Fruit fly (Drosophila melanogaster) whole organism, embryonic: ENCODE results near the gene CG5568.

ENCODE experiments used
- BEAF-32 ChIP-seq: fragments of 200-800 bp; sonication (Bioruptor generic); optimal IDR thresholded peaks from 3 replicates; lab custom pipeline; 2017; ENCODE audit warnings: missing biosample characterization, missing genetic modification characterization, mild to moderate bottlenecking, moderate library complexity, missing genetic modification reagents
- Bdp1 ChIP-seq: fragments of 200-800 bp; sonication (Bioruptor generic); optimal IDR thresholded peaks from 3 replicates; lab custom pipeline; 2016; ENCODE audit warnings: missing biosample characterization, missing genetic modification characterization
- CG11456 ChIP-seq: fragments of 200-800 bp; sonication (Bioruptor generic); IDR thresholded peaks from 3 replicates; pipeline ENCODE4 v1.3.6; 2022; ENCODE audit warnings: missing biosample characterization, missing genetic modification characterization
- CG12104 ChIP-seq: fragments of 200-800 bp; sonication (Bioruptor generic); optimal IDR thresholded peaks from 3 replicates; lab custom pipeline; 2016; ENCODE audit warnings: missing biosample characterization, missing genetic modification characterization
- CG12236 ChIP-seq: fragments of 200-800 bp; sonication (Bioruptor generic); optimal IDR thresholded peaks from 2 replicates; lab custom pipeline; 2016; ENCODE audit warnings: missing biosample characterization, missing genetic modification characterization
- CG12391 ChIP-seq: fragments of 200-800 bp; sonication (Bioruptor generic); optimal IDR thresholded peaks from 3 replicates; lab custom pipeline; 2018; ENCODE audit warnings: missing biosample characterization, mild to moderate bottlenecking, missing genetic modification characterization, moderate library complexity
- CG12659 ChIP-seq: fragments of 200-800 bp; sonication (Bioruptor generic); optimal IDR thresholded peaks from 3 replicates; lab custom pipeline; 2017; ENCODE audit warnings: mild to moderate bottlenecking, missing biosample characterization, missing genetic modification reagents, missing genetic modification characterization
- CG14014 ChIP-seq: fragments of 200-800 bp; sonication (Bioruptor generic); IDR thresholded peaks from 2 replicates; pipeline ENCODE4 v1.3.6; 2022; ENCODE audit warnings: missing biosample characterization, missing genetic modification characterization
- CG15269 ChIP-seq: fragments of 200-800 bp; sonication (Bioruptor generic); optimal IDR thresholded peaks from 2 replicates; lab custom pipeline; 2018; ENCODE audit warnings: missing biosample characterization, mild to moderate bottlenecking, missing genetic modification characterization, moderate library complexity
- CG16779 ChIP-seq: fragments of 200-800 bp; sonication (Bioruptor generic); IDR thresholded peaks from 2 replicates; pipeline ENCODE4 v1.3.6; 2022; ENCODE audit warnings: missing biosample characterization, missing genetic modification characterization
- CG17829 ChIP-seq: fragments of 200-800 bp; optimal IDR thresholded peaks from 2 replicates; lab custom pipeline; 2019; ENCODE audit warnings: missing biosample characterization, mild to moderate bottlenecking, missing genetic modification characterization, moderate library complexity
- CG1832 ChIP-seq: fragments of 200-800 bp; sonication (Bioruptor generic); optimal IDR thresholded peaks from 2 replicates; lab custom pipeline; 2017; ENCODE audit warnings: missing biosample characterization, mild to moderate bottlenecking, missing genetic modification characterization, inconsistent platforms
- CG2199 ChIP-seq: fragments of 200-800 bp; sonication (Bioruptor generic); IDR thresholded peaks from 3 replicates; pipeline ENCODE4 v1.3.6; 2022; ENCODE audit warnings: missing biosample characterization, missing genetic modification characterization
- CG3065 ChIP-seq: fragments of 200-800 bp; sonication (Bioruptor generic); optimal IDR thresholded peaks from 2 replicates; lab custom pipeline; 2016; ENCODE audit warnings: missing biosample characterization, missing genetic modification characterization
- CG32532 ChIP-seq: fragments of 200-800 bp; sonication (Bioruptor generic); IDR thresholded peaks from 2 replicates; pipeline ENCODE4 v1.3.6; 2022; ENCODE audit warnings: missing biosample characterization, missing genetic modification characterization
- CG42726 ChIP-seq: fragments of 200-800 bp; sonication (Bioruptor generic); IDR thresholded peaks from 2 replicates; pipeline ENCODE4 v1.3.6; 2022; ENCODE audit warnings: missing biosample characterization, missing genetic modification characterization; ENCODE audit not compliant: partially characterized antibody
- CG4730 ChIP-seq: fragments of 200-800 bp; sonication (Bioruptor generic); IDR thresholded peaks from 2 replicates; pipeline ENCODE4 v1.3.6; 2022; ENCODE audit warnings: missing biosample characterization, missing genetic modification characterization
- CG4820 ChIP-seq: fragments of 200-800 bp; sonication (Bioruptor generic); optimal IDR thresholded peaks from 3 replicates; lab custom pipeline; 2016; ENCODE audit warnings: missing biosample characterization, missing genetic modification characterization
- CG5180 ChIP-seq: fragments of 200-800 bp; sonication (Bioruptor generic); optimal IDR thresholded peaks from 3 replicates; lab custom pipeline; 2017; ENCODE audit warnings: missing biosample characterization, missing genetic modification characterization, mild to moderate bottlenecking, moderate library complexity, missing genetic modification reagents
- CG5953 ChIP-seq: fragments of 200-800 bp; sonication (Bioruptor generic); IDR thresholded peaks from 2 replicates; pipeline ENCODE4 v1.3.6; 2022; ENCODE audit warnings: missing biosample characterization, missing genetic modification characterization
- CG6254 ChIP-seq: fragments of 200-800 bp; sonication (Bioruptor generic); optimal IDR thresholded peaks from 3 replicates; lab custom pipeline; 2017; ENCODE audit warnings: mild to moderate bottlenecking, missing biosample characterization, missing genetic modification reagents, missing genetic modification characterization
- CG7963 ChIP-seq: fragments of 200-800 bp; sonication (Bioruptor generic); IDR thresholded peaks from 3 replicates; pipeline ENCODE4 v1.3.6; 2022; ENCODE audit warnings: missing biosample characterization, missing genetic modification characterization; ENCODE audit not compliant: partially characterized antibody
- CG7987 ChIP-seq: fragments of 200-800 bp; sonication (Bioruptor generic); optimal IDR thresholded peaks from 2 replicates; lab custom pipeline; 2018; ENCODE audit warnings: missing biosample characterization, mild to moderate bottlenecking, missing genetic modification characterization, moderate library complexity
- CG8924 ChIP-seq: fragments of 200-800 bp; optimal IDR thresholded peaks from 3 replicates; lab custom pipeline; 2019; ENCODE audit warnings: missing biosample characterization, mild to moderate bottlenecking, missing genetic modification characterization, moderate library complexity
- CG9817 ChIP-seq: fragments of 200-800 bp; sonication (Bioruptor generic); optimal IDR thresholded peaks from 2 replicates; lab custom pipeline; 2018; ENCODE audit warnings: missing biosample characterization, mild to moderate bottlenecking, missing genetic modification characterization, moderate library complexity
- CoRest ChIP-seq: fragments of 200-800 bp; sonication (Bioruptor generic); optimal IDR thresholded peaks from 3 replicates; lab custom pipeline; 2018; ENCODE audit warnings: missing biosample characterization, mild to moderate bottlenecking, missing genetic modification characterization, moderate library complexity
- D19A ChIP-seq: fragments of 200-800 bp; optimal IDR thresholded peaks from 3 replicates; lab custom pipeline; 2019; ENCODE audit warnings: missing biosample characterization, mild to moderate bottlenecking, missing genetic modification characterization, moderate library complexity
- HLHmδ ChIP-seq: fragments of 200-800 bp; sonication (Bioruptor generic); optimal IDR thresholded peaks from 2 replicates; lab custom pipeline; 2018; ENCODE audit warnings: missing biosample characterization, mild to moderate bottlenecking, missing genetic modification characterization, moderate library complexity
- Scr ChIP-seq: fragments of 200-800 bp; sonication (Bioruptor generic); IDR thresholded peaks from 2 replicates; pipeline ENCODE4 v1.3.6; 2022; ENCODE audit warnings: missing biosample characterization, missing genetic modification characterization; ENCODE audit not compliant: partially characterized antibody
- Ssrp ChIP-seq: fragments of 200-800 bp; sonication (Bioruptor generic); optimal IDR thresholded peaks from 2 replicates; lab custom pipeline; 2018; ENCODE audit warnings: missing biosample characterization, mild to moderate bottlenecking, missing genetic modification characterization, moderate library complexity
- Taf1 ChIP-seq: fragments of 200-800 bp; sonication (Bioruptor generic); IDR thresholded peaks from 2 replicates; pipeline ENCODE4 v1.3.6; 2022; ENCODE audit warnings: missing biosample characterization, missing genetic modification characterization
- amos ChIP-seq: fragments of 200-800 bp; sonication (Bioruptor generic); IDR thresholded peaks from 2 replicates; pipeline ENCODE4 v1.3.6; 2022; ENCODE audit warnings: missing biosample characterization, missing genetic modification characterization; ENCODE audit not compliant: partially characterized antibody
- ato ChIP-seq: fragments of 200-800 bp; sonication (Bioruptor generic); IDR thresholded peaks from 2 replicates; pipeline ENCODE4 v1.3.6; 2022; ENCODE audit warnings: missing biosample characterization, missing genetic modification characterization; ENCODE audit not compliant: partially characterized antibody
- bcd ChIP-seq: fragments of 200-800 bp; sonication (Bioruptor generic); optimal IDR thresholded peaks from 2 replicates; lab custom pipeline; 2017; ENCODE audit warnings: missing biosample characterization, mild to moderate bottlenecking, missing genetic modification characterization
- croc ChIP-seq: fragments of 200-800 bp; sonication (Bioruptor generic); conservative IDR thresholded peaks from 3 replicates; pipeline ENCODE4 v1.3.6; 2022; ENCODE audit warnings: missing biosample characterization, missing genetic modification characterization
- dati ChIP-seq: fragments of 200-800 bp; sonication (Bioruptor generic); IDR thresholded peaks from 2 replicates; pipeline ENCODE4 v1.3.6; 2022; ENCODE audit warnings: missing biosample characterization, missing genetic modification characterization
- jumu ChIP-seq: fragments of 200-800 bp; sonication (Bioruptor generic); optimal IDR thresholded peaks from 3 replicates; lab custom pipeline; 2016; ENCODE audit warnings: missing biosample characterization, missing genetic modification characterization
- kah ChIP-seq: fragments of 200-800 bp; sonication (Bioruptor generic); optimal IDR thresholded peaks from 2 replicates; lab custom pipeline; 2018; ENCODE audit warnings: missing biosample characterization, mild to moderate bottlenecking, missing genetic modification characterization
- lab ChIP-seq: fragments of 200-800 bp; sonication (Bioruptor generic); optimal IDR thresholded peaks from 3 replicates; lab custom pipeline; 2017; ENCODE audit warnings: missing biosample characterization, missing genetic modification characterization, mild to moderate bottlenecking, moderate library complexity, missing genetic modification reagents
- lbe ChIP-seq: fragments of 200-800 bp; sonication (Bioruptor generic); optimal IDR thresholded peaks from 2 replicates; lab custom pipeline; 2016; ENCODE audit warnings: missing biosample characterization, mild to moderate bottlenecking, missing genetic modification characterization
- lov ChIP-seq, 2 experiments: fragments of 200-800 bp in 1 of 2; fragments of >200 bp in 1 of 2; sonication (Bioruptor generic) in 1 of 2; IDR thresholded peaks in 1 of 2; optimal IDR thresholded peaks in 1 of 2; 2 replicates in 1 of 2; 3 replicates in 1 of 2; pipeline versions ENCODE4 v1.3.6 to Lab custom; 2017 to 2022; ENCODE audit warnings: missing biosample characterization in 1 of 2, missing genetic modification characterization in 1 of 2
- luna ChIP-seq: fragments of 200-800 bp; sonication (Bioruptor generic); optimal IDR thresholded peaks from 2 replicates; lab custom pipeline; 2016; ENCODE audit warnings: missing biosample characterization, missing genetic modification characterization
- nom ChIP-seq: fragments of 200-800 bp; sonication (Bioruptor generic); optimal IDR thresholded peaks from 2 replicates; lab custom pipeline; 2017; ENCODE audit warnings: missing biosample characterization, missing genetic modification characterization, mild to moderate bottlenecking, moderate library complexity, missing genetic modification reagents
- oc ChIP-seq: fragments of 200-800 bp; sonication (Bioruptor generic); optimal IDR thresholded peaks from 2 replicates; lab custom pipeline; 2018; ENCODE audit warnings: missing biosample characterization, mild to moderate bottlenecking, missing genetic modification characterization, moderate library complexity
- sima ChIP-seq: fragments of 200-800 bp; sonication (Bioruptor generic); optimal IDR thresholded peaks from 2 replicates; lab custom pipeline; 2016; ENCODE audit warnings: missing biosample characterization, missing genetic modification characterization
- sisA ChIP-seq: fragments of 200-800 bp; sonication (Bioruptor generic); IDR thresholded peaks from 2 replicates; pipeline ENCODE4 v1.3.6; 2022; ENCODE audit warnings: missing biosample characterization, missing genetic modification characterization
- slbo ChIP-seq: fragments of 200-800 bp; sonication (Bioruptor generic); IDR thresholded peaks from 2 replicates; pipeline ENCODE4 v1.3.6; 2022; ENCODE audit warnings: missing biosample characterization, missing genetic modification characterization
- unc-4 ChIP-seq: fragments of 200-800 bp; sonication (Bioruptor generic); IDR thresholded peaks from 2 replicates; pipeline ENCODE4 v1.3.6; 2022; ENCODE audit warnings: missing biosample characterization, missing genetic modification characterization; ENCODE audit not compliant: partially characterized antibody
- vfl ChIP-seq: fragments of 200-800 bp; sonication (Bioruptor generic); optimal IDR thresholded peaks from 2 replicates; lab custom pipeline; 2016; ENCODE audit warnings: missing biosample characterization, missing genetic modification characterization
- wor ChIP-seq: fragments of 200-800 bp; sonication (Bioruptor generic); IDR thresholded peaks from 2 replicates; pipeline ENCODE4 v1.3.6; 2022; ENCODE audit warnings: missing biosample characterization, missing genetic modification characterization

CG5568 gene

dm6 chr3L:5856919-5857318, 14.4 kb upstream of the CG5568 start (continued):
- TF ChIP-seq BEAF-32 (GFP tag; lab: Kevin White, UChicago): no peak
- TF ChIP-seq jumu: peak; percentile 25
- TF ChIP-seq CG9817: no peak
- no peak for TF ChIP-seq Taf1 (GFP tag; lab: Robert Waterston, UW)
- TF ChIP-seq oc (tag; lab: Kevin White, UChicago): no peak
- peak; percentile 15 for TF ChIP-seq CG6254 (GFP tag; lab: Kevin White, UChicago)
- TF ChIP-seq croc (GFP tag; lab: Robert Waterston, UW): peak; percentile 16; the same call in 1 of the 3 replicates
- TF ChIP-seq kah: no peak
- TF ChIP-seq CG5180: no peak
- no peak for TF ChIP-seq CG42726
- no peak for TF ChIP-seq bcd
- no peak for TF ChIP-seq CG16779 (GFP tag; lab: Robert Waterston, UW)
- no peak for TF ChIP-seq slbo
- TF ChIP-seq luna: no peak
- no peak for TF ChIP-seq ato (GFP tag; lab: Robert Waterston, UW)
- no peak for TF ChIP-seq unc-4 (GFP tag; lab: Robert Waterston, UW)
- TF ChIP-seq CG12236 (GFP tag; lab: Kevin White, UChicago): peak; percentile 37
- no peak for TF ChIP-seq CG4730
- no peak for TF ChIP-seq CG7987 (GFP tag; lab: Kevin White, UChicago)
- no peak for TF ChIP-seq CG2199 (GFP tag; lab: Robert Waterston, UW)
- peak; percentile 68 for TF ChIP-seq CG8924 (tag; lab: Kevin White, UChicago)
- TF ChIP-seq CG12659 (GFP tag; lab: Kevin White, UChicago): no peak
- peak; percentile 49 for TF ChIP-seq D19A (tag; lab: Kevin White, UChicago)
- peak; percentile 58 for TF ChIP-seq CG4820 (GFP tag; lab: Kevin White, UChicago)
- no peak for TF ChIP-seq CG32532 (GFP tag; lab: Robert Waterston, UW)
- TF ChIP-seq CG12104: no peak
- TF ChIP-seq amos (GFP tag; lab: Robert Waterston, UW): no peak
- TF ChIP-seq sisA (GFP tag; lab: Robert Waterston, UW): no peak
- TF ChIP-seq CoRest: peak; percentile 19
- no peak for TF ChIP-seq lab (GFP tag; lab: Kevin White, UChicago)
- no peak for TF ChIP-seq CG1832
- no peak for TF ChIP-seq CG5953 (GFP tag; lab: Robert Waterston, UW)
- TF ChIP-seq sima (GFP tag; lab: Kevin White, UChicago): no peak
- TF ChIP-seq CG14014 (GFP tag; lab: Robert Waterston, UW): no peak
- TF ChIP-seq CG15269 (tag; lab: Kevin White, UChicago): no peak
- TF ChIP-seq vfl (GFP tag; lab: Kevin White, UChicago): no peak
- no peak for TF ChIP-seq Bdp1
- TF ChIP-seq CG17829: peak; percentile 80
- no peak for TF ChIP-seq CG7963 (GFP tag; lab: Robert Waterston, UW)
- no peak for TF ChIP-seq Scr (GFP tag; lab: Robert Waterston, UW)
- no peak for TF ChIP-seq CG11456 (GFP tag; lab: Robert Waterston, UW)
- no peak for TF ChIP-seq wor (GFP tag; lab: Robert Waterston, UW)
- no peak for TF ChIP-seq nom (GFP tag; lab: Kevin White, UChicago)
- peak; percentile 59 for TF ChIP-seq CG12391 (tag; lab: Kevin White, UChicago)
- peak; percentile 31 for TF ChIP-seq Ssrp (tag; lab: Kevin White, UChicago)
- no peak for TF ChIP-seq lov (optimal IDR thresholded peaks at IDR 0.05; lab: Kevin White, UChicago)
- TF ChIP-seq lov (GFP tag; IDR thresholded peaks at IDR 0.05; lab: Robert Waterston, UW): no peak
- TF ChIP-seq dati (GFP tag; lab: Robert Waterston, UW): no peak
- TF ChIP-seq lbe: no peak
- no peak for TF ChIP-seq HLHmδ
- no peak for TF ChIP-seq CG3065 (GFP tag; lab: Kevin White, UChicago)
